Fruit fly (Drosophila melanogaster): Measurements from ENCODE around the gene CG13924.

CG13924 gene

DNA sequence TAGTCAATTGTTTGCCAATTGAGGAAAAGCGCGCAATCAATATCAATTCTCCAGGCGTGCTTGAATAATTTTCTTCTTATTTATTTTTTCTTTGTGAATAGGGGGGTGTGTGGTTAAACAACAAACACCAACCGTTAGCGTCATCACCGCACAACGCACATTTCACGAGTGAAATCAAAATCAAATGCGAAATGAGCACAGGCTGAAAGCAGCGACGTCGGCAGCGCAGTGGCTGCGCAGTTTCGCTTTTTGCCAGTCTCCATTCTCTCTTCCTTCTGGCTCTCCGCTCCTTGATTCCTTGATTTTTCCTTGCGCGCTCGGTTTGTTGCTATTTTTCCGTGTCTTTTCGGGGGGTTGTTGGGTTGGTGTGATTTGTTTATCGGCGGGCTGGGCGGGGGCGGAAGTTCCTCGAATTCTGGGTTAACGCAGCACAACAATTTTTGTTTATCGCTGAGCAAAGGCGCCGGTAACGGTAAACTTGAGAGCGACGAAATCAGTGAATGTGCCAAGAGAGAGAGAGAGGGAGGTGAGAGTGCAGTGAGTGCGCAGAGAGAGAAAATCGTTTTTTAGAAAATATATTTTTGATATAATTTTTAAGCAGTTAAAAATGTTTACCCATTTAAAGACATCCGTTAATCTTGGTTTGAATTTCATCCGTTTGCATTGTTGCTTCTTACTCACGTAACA is 13.2 kb downstream of the CG13924 start, which contains the start of gene CG13937:
TSS of gene CG13937 (minus strand) at position 174 of the 687 bp plus-strand sequence.
- TF ChIP-seq EcR (GFP tag; optimal IDR thresholded peaks at IDR 0.05): no peak
- TF ChIP-seq psq (optimal IDR thresholded peaks at IDR 0.05): no peak
- TF ChIP-seq Dll (optimal IDR thresholded peaks at IDR 0.05): no peak
- no peak for TF ChIP-seq pan (optimal IDR thresholded peaks at IDR 0.05)
- TF ChIP-seq CG8478 (optimal IDR thresholded peaks at IDR 0.05): no peak
- no peak for TF ChIP-seq usp (GFP tag; optimal IDR thresholded peaks at IDR 0.05)

DNA sequence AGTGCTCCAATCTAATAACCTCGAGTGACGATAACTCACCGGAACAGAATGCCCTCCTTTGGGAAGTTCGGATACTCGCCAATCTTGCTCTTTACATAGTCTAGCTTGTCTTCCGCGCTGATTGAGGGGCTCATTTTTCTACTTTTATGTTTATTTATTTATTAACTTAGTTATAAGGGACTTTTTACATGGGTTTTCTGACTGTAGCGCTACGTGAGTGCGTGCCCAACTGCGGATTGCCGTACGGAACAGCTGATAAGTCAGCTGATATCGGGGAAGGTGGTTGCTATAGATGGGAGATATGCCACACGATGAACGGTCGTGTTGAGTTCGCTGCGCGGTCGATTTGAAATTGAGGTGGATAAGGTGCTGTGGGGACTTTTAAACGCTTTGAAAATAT is 14.8 kb downstream of the CG13924 start, which contains the start of gene Aprt:
TSS of gene Aprt (minus strand) at position 368 of the 400 bp plus-strand sequence.
- no peak for TF ChIP-seq EcR (GFP tag; optimal IDR thresholded peaks at IDR 0.05)
- TF ChIP-seq pan (optimal IDR thresholded peaks at IDR 0.05): no peak
- no peak for TF ChIP-seq Dll (optimal IDR thresholded peaks at IDR 0.05)
- no peak for TF ChIP-seq usp (GFP tag; optimal IDR thresholded peaks at IDR 0.05)
- TF ChIP-seq psq (optimal IDR thresholded peaks at IDR 0.05): no peak

DNA sequence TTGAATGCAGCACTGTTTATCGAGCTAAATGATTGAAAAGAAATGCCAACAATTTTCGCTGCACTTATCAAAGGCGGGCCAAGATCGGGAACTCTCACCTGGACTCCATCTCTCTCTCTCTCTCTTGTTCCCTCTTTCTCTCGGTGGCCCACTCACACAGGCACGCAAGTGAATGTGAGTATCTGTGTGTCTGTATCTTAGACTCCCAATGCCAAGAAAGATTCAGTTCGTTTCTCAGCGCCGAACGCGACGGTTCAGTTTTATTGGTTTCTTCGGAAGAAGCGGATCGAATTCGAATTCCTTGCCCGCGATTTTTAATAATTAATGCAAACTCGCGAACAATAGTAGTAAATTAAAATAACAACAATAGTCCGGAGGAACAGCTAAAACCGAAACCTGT is 15.6 kb downstream of the CG13924 start, which contains the start of gene Tmhs:
TSS of gene Tmhs (plus strand) at position 222 of the 400 bp plus-strand sequence.
- no peak for TF ChIP-seq usp (GFP tag; optimal IDR thresholded peaks at IDR 0.05)
- no peak for TF ChIP-seq psq (optimal IDR thresholded peaks at IDR 0.05)
- TF ChIP-seq Dll (optimal IDR thresholded peaks at IDR 0.05): no peak
- TF ChIP-seq pan (optimal IDR thresholded peaks at IDR 0.05): no peak
- no peak for TF ChIP-seq CG8478 (optimal IDR thresholded peaks at IDR 0.05)
- TF ChIP-seq EcR (GFP tag; optimal IDR thresholded peaks at IDR 0.05): no peak

DNA sequence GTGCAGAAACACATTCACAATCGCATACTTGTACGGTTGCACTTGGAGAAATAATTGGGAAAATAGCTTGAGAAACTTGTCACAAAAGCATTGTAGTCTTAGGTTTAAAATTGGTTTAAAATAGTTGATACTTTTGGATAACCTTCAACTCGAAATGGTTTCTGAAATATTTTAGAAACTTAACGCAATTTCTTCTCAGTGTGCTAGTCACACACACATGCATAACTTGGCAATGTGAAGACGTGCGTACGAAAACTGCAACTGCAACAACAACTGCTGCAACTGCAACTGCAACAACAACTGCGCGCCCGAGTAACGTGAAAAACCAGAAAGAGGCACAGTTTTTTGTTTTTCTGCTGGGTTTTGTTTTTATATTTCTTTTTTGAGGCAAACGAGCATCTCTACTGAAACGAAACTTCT is 16.3 kb downstream of the CG13924 start:
- no peak for TF ChIP-seq EcR (GFP tag; optimal IDR thresholded peaks at IDR 0.05)
- no peak for TF ChIP-seq pan (optimal IDR thresholded peaks at IDR 0.05)
- no peak for TF ChIP-seq psq (optimal IDR thresholded peaks at IDR 0.05)
- TF ChIP-seq Dll (optimal IDR thresholded peaks at IDR 0.05): no peak
- TF ChIP-seq usp (GFP tag; optimal IDR thresholded peaks at IDR 0.05): no peak
- no peak for TF ChIP-seq CG8478 (optimal IDR thresholded peaks at IDR 0.05)

DNA sequence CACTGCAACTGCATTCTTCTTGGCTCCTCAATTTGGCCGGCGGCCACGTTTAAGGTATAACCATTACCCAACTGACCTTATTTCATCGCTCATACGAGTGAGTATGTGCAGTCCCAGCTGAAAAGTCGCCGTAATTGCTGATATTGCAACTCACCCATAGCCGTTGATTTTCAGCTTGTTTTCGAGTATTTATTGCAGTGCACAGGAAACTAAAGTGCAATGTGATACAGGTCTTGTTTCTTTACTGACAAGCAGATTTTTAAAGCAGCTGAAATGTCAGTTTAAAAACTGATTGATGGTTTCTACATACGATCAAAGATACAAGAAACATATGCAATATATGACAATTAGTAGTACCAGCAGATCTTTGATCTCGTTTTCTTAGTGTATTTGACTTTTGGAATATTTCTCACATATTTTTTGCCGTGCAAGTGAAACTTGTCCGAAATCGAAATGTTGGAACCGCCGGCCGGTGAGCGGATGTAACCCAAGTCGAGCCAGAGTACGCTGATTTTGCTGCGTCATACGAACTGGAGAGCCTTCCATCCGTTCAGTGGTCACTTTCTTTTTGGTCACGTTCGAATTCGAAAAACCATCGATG is 18.2 kb downstream of the CG13924 start:
- TF ChIP-seq pan (optimal IDR thresholded peaks at IDR 0.05) (no peak), EcR (GFP tag; optimal IDR thresholded peaks at IDR 0.05) (no peak), usp (GFP tag; optimal IDR thresholded peaks at IDR 0.05) (no peak), Dll (optimal IDR thresholded peaks at IDR 0.05) (no peak), CG8478 (optimal IDR thresholded peaks at IDR 0.05) (no peak), psq (optimal IDR thresholded peaks at IDR 0.05) (no peak)

DNA sequence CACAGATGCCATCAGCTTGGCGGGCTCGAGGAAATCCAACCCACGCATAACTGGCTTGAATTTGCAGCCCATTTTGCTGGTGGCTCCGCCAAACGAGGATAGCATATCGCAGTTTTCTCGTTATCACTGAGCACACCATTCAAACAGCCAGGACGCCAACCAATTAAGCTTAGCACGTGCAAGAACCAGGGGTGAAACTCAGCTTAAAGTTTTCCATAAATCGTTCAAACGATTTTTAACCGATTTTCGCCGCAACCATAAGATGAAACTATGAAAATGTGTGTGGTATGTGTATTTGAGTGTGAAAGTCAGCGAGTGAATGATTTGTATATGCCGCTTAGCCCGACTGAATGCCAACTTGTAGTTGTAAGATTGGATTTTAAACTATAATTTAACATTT is 21.1 kb downstream of the CG13924 start:
- TF ChIP-seq CG8478 (optimal IDR thresholded peaks at IDR 0.05) (peak; percentile 36), pan (optimal IDR thresholded peaks at IDR 0.05) (no peak)

DNA sequence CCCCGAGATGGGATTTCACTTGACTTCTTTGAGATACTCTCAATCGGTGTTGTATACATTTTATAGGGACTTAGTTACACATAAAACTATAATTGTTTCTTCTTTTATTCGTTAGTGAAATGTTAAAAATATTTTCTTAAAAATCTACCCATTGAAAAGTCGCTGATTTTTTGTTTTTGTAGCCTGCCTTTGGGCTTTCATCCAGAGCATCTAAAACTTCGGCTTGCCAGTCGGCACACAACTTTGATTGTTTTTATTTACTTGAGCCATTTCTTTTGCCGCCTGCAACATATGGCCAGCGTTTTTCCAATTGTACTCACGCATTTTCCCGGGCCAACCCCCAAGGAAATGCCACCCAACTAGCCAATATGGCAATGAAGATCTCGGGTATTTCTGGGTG is 22.1 kb downstream of the CG13924 start:
- TF ChIP-seq EcR (GFP tag; optimal IDR thresholded peaks at IDR 0.05) (no peak), pan (optimal IDR thresholded peaks at IDR 0.05) (no peak), Dll (optimal IDR thresholded peaks at IDR 0.05) (no peak), psq (optimal IDR thresholded peaks at IDR 0.05) (no peak), CG8478 (optimal IDR thresholded peaks at IDR 0.05) (no peak), usp (GFP tag; optimal IDR thresholded peaks at IDR 0.05) (no peak)

DNA sequence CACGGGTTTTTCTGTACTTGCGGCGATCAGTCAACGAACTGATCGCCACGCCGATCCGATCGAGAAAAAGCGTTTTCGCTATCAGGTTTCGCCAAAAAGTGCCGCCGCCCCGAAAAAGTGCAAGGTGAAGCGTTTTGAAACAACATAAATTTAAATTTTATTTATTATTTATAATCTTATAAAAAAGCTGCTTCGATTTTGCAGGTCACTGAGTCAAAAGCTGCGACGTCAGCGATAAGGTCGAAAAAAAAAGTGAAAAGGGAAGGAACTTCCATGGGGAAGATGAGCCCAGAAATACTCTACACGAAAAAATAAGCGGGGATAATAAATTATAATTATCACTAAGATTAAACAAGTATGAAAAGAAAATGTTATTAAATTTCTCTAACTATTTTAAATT is 27.9 kb downstream of the CG13924 start:
- no peak for TF ChIP-seq EcR (GFP tag; optimal IDR thresholded peaks at IDR 0.05)
- TF ChIP-seq CG8478 (optimal IDR thresholded peaks at IDR 0.05): no peak
- TF ChIP-seq usp (GFP tag; optimal IDR thresholded peaks at IDR 0.05): no peak
- no peak for TF ChIP-seq Dll (optimal IDR thresholded peaks at IDR 0.05)
- TF ChIP-seq psq (optimal IDR thresholded peaks at IDR 0.05): no peak
- no peak for TF ChIP-seq pan (optimal IDR thresholded peaks at IDR 0.05)

DNA sequence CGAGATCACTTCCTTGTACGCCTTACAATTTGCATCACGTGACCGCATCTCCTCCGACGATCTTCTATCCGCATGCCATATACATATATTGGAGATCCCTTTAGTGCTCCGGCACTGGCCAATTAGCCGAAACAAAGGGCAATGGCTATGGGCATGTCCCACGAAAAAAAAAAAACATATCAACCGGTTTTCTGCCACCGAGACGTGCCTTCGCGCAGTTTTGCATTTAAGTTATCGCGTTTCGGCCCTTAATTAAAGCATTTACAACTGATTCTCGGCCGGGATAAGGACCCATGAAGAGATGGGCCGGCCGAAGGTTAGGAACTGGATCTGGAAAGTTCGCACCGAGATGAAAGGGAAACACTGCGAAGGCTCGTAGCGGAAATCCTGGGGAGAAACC is 29.8 kb downstream of the CG13924 start:
- TF ChIP-seq EcR (GFP tag; optimal IDR thresholded peaks at IDR 0.05): no peak
- TF ChIP-seq Dll (optimal IDR thresholded peaks at IDR 0.05): peak; percentile 13

DNA sequence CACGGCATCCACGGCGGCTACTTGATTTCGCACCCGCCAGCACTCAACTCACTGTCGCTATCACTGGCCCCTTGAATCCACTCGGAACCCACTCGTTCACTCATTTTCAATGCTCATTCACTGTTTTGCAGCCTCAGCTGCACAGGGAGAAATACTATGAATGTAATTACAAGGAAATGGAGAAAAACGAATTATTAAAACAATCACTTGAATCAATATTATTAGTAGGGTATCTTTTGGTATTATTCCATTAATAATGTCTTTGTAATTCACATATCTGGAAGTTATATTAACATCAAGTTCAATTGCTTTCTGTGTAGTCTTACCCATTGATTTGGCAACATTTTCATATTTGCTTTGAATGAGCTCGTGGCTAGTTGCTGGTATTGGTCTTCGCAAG is 30.8 kb downstream of the CG13924 start:
- no peak for TF ChIP-seq CG8478 (optimal IDR thresholded peaks at IDR 0.05)
- no peak for TF ChIP-seq EcR (GFP tag; optimal IDR thresholded peaks at IDR 0.05)

DNA sequence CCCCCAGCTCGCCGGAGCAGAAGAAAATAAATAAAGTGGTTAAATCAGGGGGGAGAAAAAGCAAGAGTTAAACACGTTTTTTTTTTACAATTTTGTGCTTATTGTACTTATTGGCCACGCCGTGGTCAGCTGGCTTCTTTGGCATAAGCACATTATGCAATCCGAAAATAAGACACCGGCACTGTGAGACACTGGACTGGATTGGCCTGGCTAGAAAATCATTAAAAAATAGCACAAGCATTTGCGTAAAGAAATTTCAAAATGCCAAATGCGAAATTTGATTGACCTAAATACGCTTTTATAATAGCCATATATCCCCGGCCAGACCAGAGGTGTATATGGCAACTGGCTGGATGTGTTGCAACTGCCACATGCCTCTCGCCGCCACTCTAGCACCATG is 34.6 kb downstream of the CG13924 start:
- TF ChIP-seq Dll (optimal IDR thresholded peaks at IDR 0.05) (no peak), psq (optimal IDR thresholded peaks at IDR 0.05) (no peak), CG8478 (optimal IDR thresholded peaks at IDR 0.05) (no peak), usp (GFP tag; optimal IDR thresholded peaks at IDR 0.05) (no peak), pan (optimal IDR thresholded peaks at IDR 0.05) (no peak), EcR (GFP tag; optimal IDR thresholded peaks at IDR 0.05) (no peak)

DNA sequence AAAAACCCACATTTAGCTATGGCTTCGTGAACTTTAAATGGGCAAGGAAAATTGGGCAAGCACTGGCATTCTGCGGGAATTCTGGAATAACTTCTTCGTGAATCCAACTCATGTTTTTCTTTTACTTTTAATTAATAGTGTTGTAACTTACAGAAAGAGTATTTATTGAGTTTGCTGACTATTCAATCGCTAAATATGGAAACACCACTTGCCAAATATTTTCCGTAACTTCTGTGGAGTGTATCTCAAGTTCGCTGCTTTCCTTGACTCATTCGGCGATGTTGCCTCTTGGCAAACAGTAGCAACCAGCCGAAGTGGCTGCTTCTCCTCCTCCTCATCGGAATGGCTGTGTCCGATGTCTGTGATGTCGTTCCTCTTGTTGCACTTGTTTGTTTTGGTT is 35.5 kb downstream of the CG13924 start:
- no peak for TF ChIP-seq usp (GFP tag; optimal IDR thresholded peaks at IDR 0.05)
- TF ChIP-seq CG8478 (optimal IDR thresholded peaks at IDR 0.05): no peak
- no peak for TF ChIP-seq Dll (optimal IDR thresholded peaks at IDR 0.05)
- no peak for TF ChIP-seq psq (optimal IDR thresholded peaks at IDR 0.05)
- no peak for TF ChIP-seq EcR (GFP tag; optimal IDR thresholded peaks at IDR 0.05)

DNA sequence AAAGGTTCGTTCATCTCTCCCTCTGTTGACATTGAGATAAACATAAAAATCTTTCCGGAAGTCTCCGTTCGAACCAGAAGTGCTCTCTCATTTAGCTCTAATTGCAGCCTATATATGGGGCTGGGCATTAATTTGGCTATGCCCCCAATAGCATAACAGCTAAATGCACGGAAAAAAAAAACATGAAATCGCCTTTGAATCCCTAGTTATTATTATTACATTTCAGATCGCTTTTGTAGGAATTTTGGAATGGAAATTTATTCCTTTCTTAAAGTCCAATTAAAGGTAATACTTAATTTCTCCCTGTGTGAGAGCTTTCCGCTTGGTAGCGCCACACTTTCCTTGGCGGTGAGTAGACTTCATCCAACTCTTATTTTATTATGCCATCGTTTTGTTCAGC is 36.4 kb downstream of the CG13924 start:
- no peak for TF ChIP-seq EcR (GFP tag; optimal IDR thresholded peaks at IDR 0.05)
- no peak for TF ChIP-seq psq (optimal IDR thresholded peaks at IDR 0.05)
- TF ChIP-seq usp (GFP tag; optimal IDR thresholded peaks at IDR 0.05): no peak
- TF ChIP-seq Dll (optimal IDR thresholded peaks at IDR 0.05): no peak
- TF ChIP-seq pan (optimal IDR thresholded peaks at IDR 0.05): no peak
- no peak for TF ChIP-seq CG8478 (optimal IDR thresholded peaks at IDR 0.05)
